Fruit fly (Drosophila melanogaster) whole organism, embryonic: ENCODE data around the gene Mgat3.
"Not testable (repeated sequence)": the region's sequence is repeated elsewhere in the genome, so short reads cannot be mapped to it uniquely, and the experiment has no call there.

Experiments used
- B-H1 ChIP-seq: fragments of 200-800 bp; sonication (Bioruptor generic); IDR thresholded peaks from 3 replicates; pipeline ENCODE4 v1.3.6; 2022; ENCODE audit warnings: missing biosample characterization, missing genetic modification characterization
- Bgb ChIP-seq: fragments of 200-800 bp; sonication (Bioruptor generic); IDR thresholded peaks from 2 replicates; pipeline ENCODE4 v1.3.6; 2022; ENCODE audit warnings: missing biosample characterization, missing genetic modification characterization; ENCODE audit not compliant: partially characterized antibody
- CG10209 ChIP-seq: fragments of 200-800 bp; sonication (Bioruptor generic); optimal IDR thresholded peaks from 3 replicates; lab custom pipeline; 2017; ENCODE audit warnings: missing biosample characterization, mild to moderate bottlenecking, missing genetic modification characterization, missing genetic modification reagents
- CG10959 ChIP-seq: fragments of 200-800 bp; sonication (Bioruptor generic); IDR thresholded peaks from 2 replicates; pipeline ENCODE4 v1.3.6; 2022; ENCODE audit warnings: missing biosample characterization, missing genetic modification characterization
- CG10979 ChIP-seq: fragments of 200-800 bp; sonication (Bioruptor generic); optimal IDR thresholded peaks from 2 replicates; lab custom pipeline; 2018; ENCODE audit warnings: missing biosample characterization, mild to moderate bottlenecking, missing genetic modification characterization, moderate library complexity
- CG13123 ChIP-seq: fragments of 200-800 bp; sonication (Bioruptor generic); optimal IDR thresholded peaks from 2 replicates; lab custom pipeline; 2016; ENCODE audit warnings: missing biosample characterization, missing genetic modification characterization
- CG13287 ChIP-seq: fragments of 200-800 bp; sonication (Bioruptor generic); IDR thresholded peaks from 2 replicates; pipeline ENCODE4 v1.3.6; 2022; ENCODE audit warnings: missing biosample characterization, missing genetic modification characterization; ENCODE audit not compliant: partially characterized antibody
- CG14441 ChIP-seq: fragments of 200-800 bp; sonication (Bioruptor generic); IDR thresholded peaks from 2 replicates; pipeline ENCODE4 v1.3.6; 2022; ENCODE audit warnings: missing biosample characterization, missing genetic modification characterization
- CG15479 ChIP-seq: fragments of 200-800 bp; sonication (Bioruptor generic); optimal IDR thresholded peaks from 3 replicates; lab custom pipeline; 2019; ENCODE audit warnings: missing biosample characterization, mild to moderate bottlenecking, missing genetic modification characterization, moderate library complexity
- CG15696 ChIP-seq: fragments of 200-800 bp; sonication (Bioruptor generic); optimal IDR thresholded peaks from 2 replicates; lab custom pipeline; 2019; ENCODE audit warnings: missing biosample characterization, mild to moderate bottlenecking, missing genetic modification characterization, moderate library complexity
- CG1832 ChIP-seq: fragments of 200-800 bp; sonication (Bioruptor generic); optimal IDR thresholded peaks from 2 replicates; lab custom pipeline; 2017; ENCODE audit warnings: missing biosample characterization, mild to moderate bottlenecking, missing genetic modification characterization, inconsistent platforms
- CG30403 ChIP-seq: fragments of 200-800 bp; sonication (Bioruptor generic); optimal IDR thresholded peaks from 3 replicates; lab custom pipeline; 2016; ENCODE audit warnings: missing biosample characterization, missing genetic modification characterization
- CG31441 ChIP-seq: fragments of 200-800 bp; sonication (Bioruptor generic); IDR thresholded peaks from 2 replicates; pipeline ENCODE4 v1.3.6; 2022; ENCODE audit warnings: missing biosample characterization, missing genetic modification characterization
- CG6689 ChIP-seq: fragments of 200-800 bp; sonication (Bioruptor generic); IDR thresholded peaks from 2 replicates; pipeline ENCODE4 v1.3.6; 2022; ENCODE audit warnings: missing biosample characterization, missing genetic modification characterization
- D ChIP-seq, 2 experiments: fragments of 200-800 bp in 1 of 2; fragments of >200 bp in 1 of 2; sonication (Bioruptor generic) in 1 of 2; optimal IDR thresholded peaks; 2 replicates in 1 of 2; 3 replicates in 1 of 2; lab custom pipeline; 2017; ENCODE audit warnings: mild to moderate bottlenecking in 1 of 2, missing biosample characterization in 1 of 2, missing genetic modification characterization in 1 of 2, missing genetic modification reagents in 1 of 2
- D19A ChIP-seq: fragments of 200-800 bp; optimal IDR thresholded peaks from 3 replicates; lab custom pipeline; 2019; ENCODE audit warnings: missing biosample characterization, mild to moderate bottlenecking, missing genetic modification characterization, moderate library complexity
- HmgZ ChIP-seq: fragments of 200-800 bp; sonication (Bioruptor generic); optimal IDR thresholded peaks from 2 replicates; lab custom pipeline; 2018; ENCODE audit warnings: missing biosample characterization, mild to moderate bottlenecking, missing genetic modification characterization
- Med ChIP-seq: fragments of 200-800 bp; sonication (Bioruptor generic); peaks from one replicate; lab custom pipeline; 2016; ENCODE audit warnings: missing biosample characterization, missing genetic modification characterization, mild to moderate bottlenecking, inconsistent platforms, moderate library complexity
- Opbp ChIP-seq: fragments of 200-800 bp; sonication (Bioruptor generic); IDR thresholded peaks from 3 replicates; pipeline ENCODE4 v1.3.6; 2022; ENCODE audit warnings: missing biosample characterization, missing genetic modification characterization; ENCODE audit not compliant: partially characterized antibody
- Sry-δ ChIP-seq: fragments of 200-800 bp; sonication (Bioruptor generic); optimal IDR thresholded peaks from 2 replicates; lab custom pipeline; 2016; ENCODE audit warnings: missing biosample characterization, missing genetic modification characterization
- Xrp1 ChIP-seq: fragments of 200-800 bp; sonication (Bioruptor generic); IDR thresholded peaks from 2 replicates; pipeline ENCODE4 v1.3.6; 2022; ENCODE audit warnings: missing biosample characterization, missing genetic modification characterization
- amos ChIP-seq: fragments of 200-800 bp; sonication (Bioruptor generic); IDR thresholded peaks from 2 replicates; pipeline ENCODE4 v1.3.6; 2022; ENCODE audit warnings: missing biosample characterization, missing genetic modification characterization; ENCODE audit not compliant: partially characterized antibody
- ash1 ChIP-seq: fragments of 200-800 bp; sonication (Bioruptor generic); optimal IDR thresholded peaks from 2 replicates; lab custom pipeline; 2018; ENCODE audit warnings: missing biosample characterization, mild to moderate bottlenecking, missing genetic modification characterization
- cas ChIP-seq: fragments of 200-800 bp; sonication (Bioruptor generic); IDR thresholded peaks from 2 replicates; pipeline ENCODE4 v1.3.6; 2022; ENCODE audit warnings: missing biosample characterization, missing genetic modification characterization
- ci ChIP-seq: fragments of 200-800 bp; sonication (Bioruptor generic); IDR thresholded peaks from 3 replicates; pipeline ENCODE4 v1.3.6; 2022; ENCODE audit warnings: missing biosample characterization, missing genetic modification characterization
- dpn ChIP-seq, 2 experiments: fragments of 200-800 bp; sonication (Bioruptor generic); optimal IDR thresholded peaks; 3 replicates each; lab custom pipeline; 2016; ENCODE audit warnings: missing biosample characterization in 2 of 2, missing genetic modification characterization in 2 of 2
- ewg ChIP-seq: fragments of 200-800 bp; sonication (Bioruptor generic); optimal IDR thresholded peaks from 3 replicates; lab custom pipeline; 2017; ENCODE audit warnings: mild to moderate bottlenecking, missing biosample characterization, missing genetic modification reagents, missing genetic modification characterization
- fd64A ChIP-seq: fragments of 200-800 bp; sonication (Bioruptor generic); optimal IDR thresholded peaks from 3 replicates; lab custom pipeline; 2018; ENCODE audit warnings: missing biosample characterization, mild to moderate bottlenecking, missing genetic modification characterization
- insv ChIP-seq, 2 experiments: fragments of 200-800 bp; sonication (Bioruptor generic); optimal IDR thresholded peaks; 3 replicates each; lab custom pipeline; 2016 to 2018; ENCODE audit warnings: missing biosample characterization in 2 of 2, missing genetic modification characterization in 2 of 2
- inv ChIP-seq: fragments of 200-800 bp; sonication (Bioruptor generic); IDR thresholded peaks from 2 replicates; pipeline ENCODE4 v1.3.6; 2022; ENCODE audit warnings: missing biosample characterization, missing genetic modification characterization; ENCODE audit not compliant: partially characterized antibody
- ken ChIP-seq: fragments of 200-800 bp; sonication (Bioruptor generic); IDR thresholded peaks from 3 replicates; pipeline ENCODE4 v1.3.6; 2022; ENCODE audit warnings: missing biosample characterization, missing genetic modification characterization
- kni ChIP-seq: fragments of 200-800 bp; sonication (Bioruptor generic); optimal IDR thresholded peaks from 3 replicates; lab custom pipeline; 2017; ENCODE audit warnings: mild to moderate bottlenecking, missing biosample characterization, missing genetic modification reagents, missing genetic modification characterization
- knrl ChIP-seq: fragments of 200-800 bp; sonication (Bioruptor generic); IDR thresholded peaks from 3 replicates; pipeline ENCODE4 v1.3.6; 2022; ENCODE audit warnings: missing biosample characterization, missing genetic modification characterization; ENCODE audit not compliant: partially characterized antibody
- lilli ChIP-seq: fragments of 200-800 bp; sonication (Bioruptor generic); optimal IDR thresholded peaks from 3 replicates; lab custom pipeline; 2016; ENCODE audit warnings: missing biosample characterization, missing genetic modification characterization
- pan ChIP-seq, 4 experiments: fragments of >200 bp in 3 of 4; fragments of 200-800 bp in 1 of 4; sonication (Bioruptor generic) in 1 of 4; optimal IDR thresholded peaks in 3 of 4; IDR thresholded peaks in 1 of 4; 2 replicates each; pipeline versions ENCODE4 v1.3.6 to Lab custom; 2017 to 2022; ENCODE audit warnings: missing biosample characterization in 2 of 4, missing genetic modification characterization in 2 of 4, mixed read lengths in 1 of 4
- prd ChIP-seq, 3 experiments: fragments of >200 bp in 2 of 3; fragments of 200-800 bp in 1 of 3; sonication (Bioruptor generic) in 1 of 3; optimal IDR thresholded peaks in 2 of 3; IDR thresholded peaks in 1 of 3; 2 replicates in 2 of 3; 3 replicates in 1 of 3; pipeline versions ENCODE4 v1.3.6 to Lab custom; 2017 to 2022; ENCODE audit warnings: missing biosample characterization in 1 of 3, missing genetic modification characterization in 1 of 3
- pros ChIP-seq: fragments of 200-800 bp; sonication (Bioruptor generic); optimal IDR thresholded peaks from 3 replicates; lab custom pipeline; 2019; ENCODE audit warnings: missing biosample characterization, mild to moderate bottlenecking, missing genetic modification characterization, moderate library complexity
- repo ChIP-seq: fragments of 200-800 bp; sonication (Bioruptor generic); optimal IDR thresholded peaks from 2 replicates; lab custom pipeline; 2016; ENCODE audit warnings: missing biosample characterization, missing genetic modification characterization
- sens ChIP-seq: fragments of 200-800 bp; sonication (Bioruptor generic); peaks from one replicate; lab custom pipeline; 2016; ENCODE audit warnings: missing biosample characterization, missing genetic modification characterization
- slou ChIP-seq: fragments of 200-800 bp; sonication (Bioruptor generic); optimal IDR thresholded peaks from 3 replicates; lab custom pipeline; 2016; ENCODE audit warnings: missing biosample characterization, missing genetic modification characterization
- ssp ChIP-seq: fragments of 200-800 bp; sonication (Bioruptor generic); IDR thresholded peaks from 2 replicates; pipeline ENCODE4 v1.3.6; 2022; ENCODE audit warnings: missing biosample characterization, missing genetic modification characterization
- tll ChIP-seq, 2 experiments: fragments of 200-800 bp in 1 of 2; fragments of >200 bp in 1 of 2; sonication (Bioruptor generic) in 1 of 2; optimal IDR thresholded peaks; 2 replicates each; lab custom pipeline; 2017 to 2019; ENCODE audit warnings: missing biosample characterization in 2 of 2, missing genetic modification characterization in 2 of 2, mild to moderate bottlenecking in 1 of 2, moderate library complexity in 1 of 2
- vfl ChIP-seq: fragments of 200-800 bp; sonication (Bioruptor generic); optimal IDR thresholded peaks from 2 replicates; lab custom pipeline; 2016; ENCODE audit warnings: missing biosample characterization, missing genetic modification characterization
- zfh1 ChIP-seq: fragments of 200-800 bp; sonication (Bioruptor generic); IDR thresholded peaks from 3 replicates; pipeline ENCODE4 v1.3.6; 2022; ENCODE audit warnings: missing biosample characterization, missing genetic modification characterization

The Mgat3 gene

DNA sequence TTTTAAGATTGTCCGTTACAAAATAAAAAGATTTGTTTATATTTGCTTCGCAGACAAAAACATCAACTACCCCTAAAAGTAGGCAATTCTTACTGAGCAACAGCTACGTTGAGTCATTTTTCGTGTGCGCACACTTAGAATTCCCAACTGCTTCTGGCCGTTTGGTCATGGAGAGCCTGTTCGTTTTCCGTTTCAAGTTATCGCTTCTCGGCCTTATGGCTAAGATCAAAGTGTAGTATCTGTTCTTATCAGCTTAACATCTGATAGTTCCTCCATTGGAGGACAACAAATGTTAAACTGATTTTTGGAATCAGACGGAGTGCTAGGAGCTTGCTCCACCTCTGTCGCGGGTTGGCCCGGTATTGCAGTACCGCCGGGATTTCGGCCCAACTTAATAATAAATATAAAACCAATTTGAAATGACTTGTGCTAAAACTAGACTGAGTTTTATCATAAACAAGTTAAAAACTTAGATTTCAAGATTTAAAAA lies 33.3 kb upstream of the Mgat3 start (continued):
- TF ChIP-seq HmgZ (tag; lab: Kevin White, UChicago) (peak; percentile 25), slou (peak; percentile 26), inv (GFP tag; lab: Robert Waterston, UW) (peak; percentile 33; the same call in 1 of the 2 replicates), Sry-δ (peak; percentile 29), lilli (peak; percentile 59), CG10979 (tag; lab: Kevin White, UChicago) (peak; percentile 42), D19A (peak; percentile 21), B-H1 (GFP tag; lab: Robert Waterston, UW) (peak; percentile 40; the same call in 1 of the 3 replicates), vfl (GFP tag; lab: Kevin White, UChicago) (peak; percentile 21), CG30403 (GFP tag; lab: Kevin White, UChicago) (peak; percentile 30), amos (GFP tag; lab: Robert Waterston, UW) (peak; percentile 51; the same call in 1 of the 2 replicates), dpn (GFP tag; optimal IDR thresholded peaks at IDR 0.05; lab: Kevin White, UChicago) (peak; percentile 40 to 74), cas (GFP tag; lab: Robert Waterston, UW) (peak; percentile 68), fd64A (GFP tag; lab: Kevin White, UChicago) (peak; percentile 35), CG14441 (GFP tag; lab: Robert Waterston, UW) (peak; percentile 43; the same call in 1 of the 2 replicates), CG10959 (GFP tag; lab: Robert Waterston, UW) (peak; percentile 75), CG6689 (GFP tag; lab: Robert Waterston, UW) (peak; percentile 26; the same call in 1 of the 2 replicates), ash1 (GFP tag; lab: Kevin White, UChicago) (peak; percentile 23), repo (GFP tag; lab: Kevin White, UChicago) (peak; percentile 73), CG31441 (GFP tag; lab: Robert Waterston, UW) (peak; percentile 53; the same call in 1 of the 2 replicates), pan (GFP tag; optimal IDR thresholded peaks at IDR 0.05 in 1 of 2, IDR thresholded peaks at IDR 0.05 in 1 of 2) (peak in 1 of 2 experiments; percentile 73), Bgb (peak; percentile 73), ssp (peak; percentile 29; the same call in 1 of the 2 replicates), CG10209 (peak; percentile 59)
- TF ChIP-seq pan (optimal IDR thresholded peaks at IDR 0.05; lab: Kevin White, UChicago), result not testable (repeated sequence)

- TF ChIP-seq tll (GFP tag; optimal IDR thresholded peaks at IDR 0.05; lab: Kevin White, UChicago), result no peak
- no peak for TF ChIP-seq D (optimal IDR thresholded peaks at IDR 0.05; lab: Kevin White, UChicago)
- TF ChIP-seq D (GFP tag; optimal IDR thresholded peaks at IDR 0.05; lab: Kevin White, UChicago), result no peak
- no peak for TF ChIP-seq sens (GFP tag; lab: Kevin White, UChicago)
- peak; percentile 69 for TF ChIP-seq ewg (GFP tag; lab: Kevin White, UChicago)
- no peak for TF ChIP-seq CG1832 (GFP tag; lab: Kevin White, UChicago)
- no peak for TF ChIP-seq CG13123 (GFP tag; lab: Kevin White, UChicago)
- no peak for TF ChIP-seq CG13287 (GFP tag; lab: Robert Waterston, UW)
These were observed 32.6 kb upstream of the Mgat3 start, which contains the start of gene kek4 for dm6 chr2L:13215010-13215409. Gene kek4 (minus strand): TSS chr2L:13215350.

dm6 chr2L:13211764-13212265 lies 29.4 kb upstream of the Mgat3 start, which contains the start of gene CG15482:
Gene CG15482 (minus strand): TSS chr2L:13211814.
- TF ChIP-seq lilli (peak; percentile 4), zfh1 (GFP tag; lab: Robert Waterston, UW) (peak; percentile 33; the same call in 1 of the 3 replicates), sens (GFP tag; lab: Kevin White, UChicago) (peak; percentile 70), insv (GFP tag; optimal IDR thresholded peaks at IDR 0.05; lab: Kevin White, UChicago) (peak in 1 of 2 experiments; percentile 33), prd (GFP tag; IDR thresholded peaks at IDR 0.05; lab: Robert Waterston, UW) (peak; percentile 23; the same call in 1 of the 3 replicates), Med (GFP tag; lab: Kevin White, UChicago) (peak; percentile 70), ci (GFP tag; lab: Robert Waterston, UW) (0 out of 3 replicates have a peak, but pooled peaks have one; percentile 37), Bgb (peak; percentile 19; the same call in 1 of the 2 replicates), CG15479 (GFP tag; lab: Kevin White, UChicago) (peak; percentile 41), Xrp1 (peak; percentile 31; the same call in 1 of the 2 replicates), knrl (GFP tag; lab: Robert Waterston, UW) (peak; percentile 23; the same call in 1 of the 3 replicates), ken (GFP tag; lab: Robert Waterston, UW) (0 out of 3 replicates have a peak, but pooled peaks have one; percentile 28), pros (peak; percentile 87), CG15696 (tag; lab: Kevin White, UChicago) (peak; percentile 33), Opbp (0 out of 3 replicates have a peak, but pooled peaks have one; percentile 9), kni (GFP tag; lab: Kevin White, UChicago) (peak; percentile 2)
- TF ChIP-seq prd (optimal IDR thresholded peaks at IDR 0.05; lab: Kevin White, UChicago), result not testable (repeated sequence)
